Worm (Caenorhabditis elegans): ENCODE results near the gene mgl-1.

ce11 chrX:9948528-9948927, 27.6 kb downstream of the mgl-1 start:
- no peak for TF ChIP-seq pha-4 (tag; optimal IDR thresholded peaks at IDR 0.05)
- TF ChIP-seq mls-2 (tag; optimal IDR thresholded peaks at IDR 0.05), result no peak
- TF ChIP-seq lin-13 (tag; optimal IDR thresholded peaks at IDR 0.05), result no peak
- no peak for TF ChIP-seq flh-1 (GFP tag; optimal IDR thresholded peaks at IDR 0.05)
- TF ChIP-seq mep-1 (tag; optimal IDR thresholded peaks at IDR 0.05), result no peak
- TF ChIP-seq unc-39 (tag; optimal IDR thresholded peaks at IDR 0.05), result no peak
- TF ChIP-seq cnd-1 (tag; optimal IDR thresholded peaks at IDR 0.05), result no peak
- no peak for TF ChIP-seq elt-1 (tag; optimal IDR thresholded peaks at IDR 0.05; ENCODE audit: borderline replicate concordance, insufficient read depth)
- TF ChIP-seq nhr-237 (tag; optimal IDR thresholded peaks at IDR 0.05), result no peak
- TF ChIP-seq nhr-76 (tag; optimal IDR thresholded peaks at IDR 0.05), result no peak
